Worm (Caenorhabditis elegans): ENCODE results near the gene apc-10.

ce11 chrV:10468709-10469108, 42.6 kb upstream of the apc-10 start:
- TF ChIP-seq klf-2 (GFP tag; conservative IDR thresholded peaks at IDR 0.05) = no peak
- TF ChIP-seq ztf-29 (GFP tag; IDR thresholded peaks at IDR 0.05) = no peak
